Worm (Caenorhabditis elegans): Measurements from ENCODE around the gene T12A7.2.

ce11 chrIV:11787793-11788192 is 26.9 kb upstream of the T12A7.2 start:
- TF ChIP-seq unc-130 (GFP tag; optimal IDR thresholded peaks at IDR 0.05) (no peak), fkh-3 (tag; optimal IDR thresholded peaks at IDR 0.05) (no peak), rec-8 (tag; optimal IDR thresholded peaks at IDR 0.05) (no peak), aptf-3 (GFP tag; IDR thresholded peaks at IDR 0.05) (no peak), lin-40 (tag; optimal IDR thresholded peaks at IDR 0.05) (no peak), K11D2.4 (GFP tag; IDR thresholded peaks at IDR 0.05) (no peak), let-526 (GFP tag; IDR thresholded peaks at IDR 0.05) (no peak), hmg-20 (GFP tag; IDR thresholded peaks at IDR 0.05) (no peak), F39B2.1 (GFP tag; IDR thresholded peaks at IDR 0.05) (no peak), tbx-9 (tag; optimal IDR thresholded peaks at IDR 0.05; ENCODE audit: borderline replicate concordance) (no peak), chd-7 (tag; optimal IDR thresholded peaks at IDR 0.05) (no peak), efl-1 (GFP tag; optimal IDR thresholded peaks at IDR 0.05) (no peak)

Measured in whole organism, young adult.